Fruit fly (Drosophila melanogaster): ENCODE measurements around the gene CG14227.

- TF ChIP-seq fru (GFP tag; optimal IDR thresholded peaks at IDR 0.05), result no peak
- no peak for TF ChIP-seq Dfd (GFP tag; optimal IDR thresholded peaks at IDR 0.05)
- TF ChIP-seq rgr (GFP tag; optimal IDR thresholded peaks at IDR 0.05), result no peak
- no peak for TF ChIP-seq Rel (GFP tag; optimal IDR thresholded peaks at IDR 0.05)
- TF ChIP-seq Rel (tag; optimal IDR thresholded peaks at IDR 0.05), result no peak
- no peak for TF ChIP-seq dsf (GFP tag; optimal IDR thresholded peaks at IDR 0.05; ENCODE audit: borderline replicate concordance)
- no peak for TF ChIP-seq Dif (GFP tag; optimal IDR thresholded peaks at IDR 0.05; ENCODE audit: partially characterized antibody)
- no peak for TF ChIP-seq CG9705 (GFP tag; optimal IDR thresholded peaks at IDR 0.05)
- no peak for TF ChIP-seq usp (GFP tag; optimal IDR thresholded peaks at IDR 0.05)
- no peak for TF ChIP-seq Myc (optimal IDR thresholded peaks at IDR 0.05)
- TF ChIP-seq GATAd (GFP tag; optimal IDR thresholded peaks at IDR 0.05), result no peak
- TF ChIP-seq OdsH (GFP tag; optimal IDR thresholded peaks at IDR 0.05), result no peak
- peak; percentile 87 for TF ChIP-seq N (GFP tag; optimal IDR thresholded peaks at IDR 0.05)
These were observed 42.7 kb downstream of the CG14227 start, which contains the start of gene Arp10 for dm6 chrX:19645873-19646541.

Data from whole organism, wandering third instar larva.